Worm (Caenorhabditis elegans) whole organism, L4 larva: ENCODE results near the gene sec-6.

Experiments used
- D1046.2 ChIP-seq: fragments of 200-800 bp; sonication (Bioruptor generic); IDR thresholded peaks from 2 replicates; pipeline ENCODE4 v1.3.6; 2022; ENCODE audit warnings: missing genetic modification characterization, missing compliant biosample characterization
- F10B5.3 ChIP-seq: sonication (generic microtip); optimal IDR thresholded peaks from 2 replicates; lab custom pipeline; 2016; ENCODE audit warnings: mild to moderate bottlenecking, missing genetic modification characterization, missing compliant biosample characterization
- F26F4.8 ChIP-seq: fragments of 200-800 bp; sonication (Bioruptor generic); conservative IDR thresholded peaks from 2 replicates; pipeline ENCODE4 v1.3.6; 2022; ENCODE audit warnings: missing genetic modification characterization, missing compliant biosample characterization
- F37D6.2 ChIP-seq: sonication (generic microtip); optimal IDR thresholded peaks from 2 replicates; lab custom pipeline; 2016; ENCODE audit warnings: mild to moderate bottlenecking, missing genetic modification characterization, missing compliant biosample characterization
- F49E8.2 ChIP-seq: sonication (generic microtip); optimal IDR thresholded peaks from 2 replicates; lab custom pipeline; 2016; ENCODE audit warnings: missing compliant biosample characterization, mild to moderate bottlenecking, missing genetic modification characterization, borderline replicate concordance
- Y105C5A.15 ChIP-seq: fragments of 200-800 bp; sonication (Bioruptor generic); IDR thresholded peaks from 2 replicates; pipeline ENCODE4 v1.3.6; 2022; ENCODE audit warnings: missing genetic modification characterization, missing compliant biosample characterization
- Y48G9A.11 ChIP-seq: fragments of 200-800 bp; sonication (Bioruptor generic); IDR thresholded peaks from 2 replicates; pipeline ENCODE4 v1.3.6; 2022; ENCODE audit warnings: missing genetic modification reagents, missing genetic modification characterization, missing compliant biosample characterization
- ZK337.2 ChIP-seq: fragments of 200-800 bp; sonication (Bioruptor generic); IDR thresholded peaks from 2 replicates; pipeline ENCODE4 v1.3.6; 2022; ENCODE audit warnings: missing genetic modification reagents, missing genetic modification characterization, missing compliant biosample characterization
- aha-1 ChIP-seq: fragments of 150-350 bp; peaks from one replicate; lab custom pipeline; 2014; ENCODE audit warnings: missing biosample characterization, missing genetic modification characterization
- aly-2 ChIP-seq: sonication (generic microtip); optimal IDR thresholded peaks from 2 replicates; lab custom pipeline; 2018; ENCODE audit warnings: missing biosample characterization, missing genetic modification characterization
- ama-1 ChIP-seq: fragments of 150-350 bp; optimal IDR thresholded peaks from 2 replicates; lab custom pipeline; 2014; ENCODE audit warnings: inconsistent platforms, mixed read lengths
- ceh-20 ChIP-seq: fragments of 200-800 bp; sonication (Bioruptor generic); IDR thresholded peaks from 2 replicates; pipeline ENCODE4 v1.3.6; 2022; ENCODE audit warnings: missing genetic modification reagents, missing genetic modification characterization, missing compliant biosample characterization
- ceh-32 ChIP-seq: sonication (generic microtip); optimal IDR thresholded peaks from 2 replicates; lab custom pipeline; 2016; ENCODE audit warnings: mild to moderate bottlenecking, missing genetic modification characterization, missing compliant biosample characterization; ENCODE audit not compliant: poor library complexity
- ces-1 ChIP-seq: fragments of 150-350 bp; sonication (generic microtip); optimal IDR thresholded peaks from 4 replicates; lab custom pipeline; 2014; ENCODE audit warnings: missing biosample characterization, missing genetic modification reagents, missing genetic modification characterization
- ctbp-1 ChIP-seq: fragments of 200-800 bp; sonication (Bioruptor generic); IDR thresholded peaks from 2 replicates; pipeline ENCODE4 v1.3.6; 2022; ENCODE audit warnings: missing genetic modification reagents, missing genetic modification characterization, missing compliant biosample characterization
- dmd-6 ChIP-seq: fragments of 200-800 bp; sonication (Bioruptor generic); IDR thresholded peaks from 2 replicates; pipeline ENCODE4 v1.3.6; 2022; ENCODE audit warnings: missing genetic modification reagents, missing genetic modification characterization, missing compliant biosample characterization
- dmd-8 ChIP-seq: fragments of 200-800 bp; sonication (Bioruptor generic); IDR thresholded peaks from 2 replicates; pipeline ENCODE4 v1.3.6; 2022; ENCODE audit warnings: missing genetic modification characterization, missing compliant biosample characterization
- dve-1 ChIP-seq: sonication (generic microtip); optimal IDR thresholded peaks from 2 replicates; lab custom pipeline; 2017; ENCODE audit warnings: antibody characterized with exemption, mild to moderate bottlenecking, missing genetic modification characterization, missing compliant biosample characterization; ENCODE audit not compliant: insufficient read depth
- fkh-10 ChIP-seq: fragments of 150-350 bp; optimal IDR thresholded peaks from 2 replicates; lab custom pipeline; 2014; ENCODE audit warnings: missing biosample characterization, missing genetic modification reagents, missing genetic modification characterization
- fos-1 ChIP-seq: fragments of 150-350 bp; optimal IDR thresholded peaks from 2 replicates; lab custom pipeline; 2014; ENCODE audit warnings: missing biosample characterization, missing genetic modification characterization
- hlh-30 ChIP-seq: sonication (generic microtip); optimal IDR thresholded peaks from 2 replicates; lab custom pipeline; 2017; ENCODE audit warnings: antibody characterized with exemption, mild to moderate bottlenecking, missing genetic modification characterization, missing compliant biosample characterization; ENCODE audit not compliant: insufficient read depth
- hmg-1.1 ChIP-seq: fragments of 200-800 bp; sonication (Bioruptor generic); IDR thresholded peaks from 2 replicates; pipeline ENCODE4 v1.3.6; 2022; ENCODE audit warnings: missing genetic modification reagents, missing genetic modification characterization, missing compliant biosample characterization
- lin-1 ChIP-seq: fragments of 200-800 bp; sonication (Bioruptor generic); IDR thresholded peaks from 2 replicates; pipeline ENCODE4 v1.3.6; 2022; ENCODE audit warnings: missing genetic modification reagents, missing genetic modification characterization, missing compliant biosample characterization
- lin-13 ChIP-seq: fragments of 150-350 bp; optimal IDR thresholded peaks from 2 replicates; lab custom pipeline; 2014; ENCODE audit warnings: missing biosample characterization, missing genetic modification reagents, missing genetic modification characterization
- lin-15B ChIP-seq: fragments of 150-350 bp; sonication (generic microtip); optimal IDR thresholded peaks from 3 replicates; lab custom pipeline; 2014; ENCODE audit warnings: missing biosample characterization, missing genetic modification characterization
- lir-3 ChIP-seq: sonication (generic microtip); optimal IDR thresholded peaks from 2 replicates; lab custom pipeline; 2016; ENCODE audit warnings: mild to moderate bottlenecking, missing genetic modification characterization, missing compliant biosample characterization
- lsy-2 ChIP-seq, 2 experiments: fragments of 150-350 bp in 1 of 2; sonication (generic microtip) in 1 of 2; optimal IDR thresholded peaks; 2 replicates each; lab custom pipeline; 2014 to 2017; ENCODE audit warnings: missing biosample characterization in 2 of 2, missing genetic modification characterization in 2 of 2
- madf-5 ChIP-seq, 2 experiments: fragments of 200-800 bp; sonication (Bioruptor generic); IDR thresholded peaks; 2 replicates each; pipeline ENCODE4 v1.3.6; 2022; ENCODE audit warnings: missing compliant biosample characterization in 2 of 2, missing genetic modification characterization in 2 of 2
- madf-9 ChIP-seq: fragments of 200-800 bp; sonication (Bioruptor generic); conservative IDR thresholded peaks from 2 replicates; pipeline ENCODE4 v1.3.6; 2022; ENCODE audit warnings: missing genetic modification reagents, missing genetic modification characterization, missing compliant biosample characterization
- mep-1 ChIP-seq: fragments of 150-350 bp; sonication (generic microtip); optimal IDR thresholded peaks from 3 replicates; lab custom pipeline; 2014; ENCODE audit warnings: missing biosample characterization, missing genetic modification characterization
- mes-2 ChIP-seq: sonication (generic microtip); optimal IDR thresholded peaks from 2 replicates; lab custom pipeline; 2016; ENCODE audit warnings: missing genotype, mild to moderate bottlenecking, missing genetic modification characterization, missing compliant biosample characterization; ENCODE audit not compliant: poor library complexity, severe bottlenecking
- nhr-102 ChIP-seq: sonication (generic microtip); optimal IDR thresholded peaks from 2 replicates; lab custom pipeline; 2016; ENCODE audit warnings: mild to moderate bottlenecking, missing genetic modification characterization, moderate library complexity, missing compliant biosample characterization
- nhr-11 ChIP-seq: fragments of 150-350 bp; optimal IDR thresholded peaks from 2 replicates; lab custom pipeline; 2014; ENCODE audit warnings: missing biosample characterization, missing genetic modification characterization
- nhr-111 ChIP-seq: fragments of 200-800 bp; sonication (Bioruptor generic); optimal IDR thresholded peaks from 2 replicates; lab custom pipeline; 2018; ENCODE audit warnings: mild to moderate bottlenecking, missing genetic modification characterization, missing compliant biosample characterization
- nhr-237 ChIP-seq: sonication (generic microtip); optimal IDR thresholded peaks from 2 replicates; lab custom pipeline; 2017; ENCODE audit warnings: missing biosample characterization, missing genetic modification characterization
- nhr-25 ChIP-seq: sonication (generic microtip); optimal IDR thresholded peaks from 2 replicates; lab custom pipeline; 2017; ENCODE audit warnings: missing genetic modification characterization, mild to moderate bottlenecking, missing compliant biosample characterization, antibody characterized with exemption, moderate library complexity, borderline replicate concordance; ENCODE audit not compliant: insufficient read depth
- nhr-28 ChIP-seq: fragments of 150-350 bp; optimal IDR thresholded peaks from 2 replicates; lab custom pipeline; 2014; ENCODE audit warnings: missing biosample characterization, missing genetic modification characterization
- nhr-77 ChIP-seq: fragments of 150-350 bp; optimal IDR thresholded peaks from 2 replicates; lab custom pipeline; 2014; ENCODE audit warnings: missing biosample characterization, missing genetic modification characterization
- pha-4 ChIP-seq, 2 experiments: fragments of 150-350 bp in 1 of 2; fragments of 200-800 bp in 1 of 2; sonication (Bioruptor generic) in 1 of 2; IDR thresholded peaks in 1 of 2; optimal IDR thresholded peaks in 1 of 2; 2 replicates each; pipeline versions ENCODE4 v1.3.6 to Lab custom; 2014 to 2022; ENCODE audit warnings: missing genetic modification characterization in 2 of 2, missing genetic modification reagents in 2 of 2, missing biosample characterization in 1 of 2, missing compliant biosample characterization in 1 of 2
- php-3 ChIP-seq: fragments of 200-800 bp; sonication (Bioruptor generic); IDR thresholded peaks from 2 replicates; pipeline ENCODE4 v1.3.6; 2022; ENCODE audit warnings: missing genetic modification reagents, missing genetic modification characterization, missing compliant biosample characterization
- rbr-2 ChIP-seq: sonication (generic microtip); optimal IDR thresholded peaks from 2 replicates; lab custom pipeline; 2016; ENCODE audit warnings: missing genotype, missing genetic modification characterization, missing compliant biosample characterization
- saeg-2 ChIP-seq: fragments of 200-800 bp; sonication (Bioruptor generic); IDR thresholded peaks from 2 replicates; pipeline ENCODE4 v1.3.6; 2022; ENCODE audit warnings: missing genetic modification reagents, missing genetic modification characterization, missing compliant biosample characterization
- skn-1 ChIP-seq: fragments of 150-350 bp; optimal IDR thresholded peaks from 2 replicates; lab custom pipeline; 2014; ENCODE audit warnings: missing biosample characterization, missing genetic modification characterization
- snpc-1.2 ChIP-seq: fragments of 200-800 bp; sonication (Bioruptor generic); IDR thresholded peaks from 2 replicates; pipeline ENCODE4 v1.3.6; 2022; ENCODE audit warnings: missing genetic modification reagents, missing genetic modification characterization, missing compliant biosample characterization
- spr-3 ChIP-seq: fragments of 200-800 bp; sonication (Bioruptor generic); optimal IDR thresholded peaks from 2 replicates; lab custom pipeline; 2018; ENCODE audit warnings: mild to moderate bottlenecking, missing genetic modification characterization, missing compliant biosample characterization
- unc-130 ChIP-seq: sonication (generic microtip); optimal IDR thresholded peaks from 2 replicates; lab custom pipeline; 2016; ENCODE audit warnings: missing genetic modification reagents, missing genetic modification characterization, missing compliant biosample characterization
- unc-39 ChIP-seq: sonication (generic microtip); optimal IDR thresholded peaks from 2 replicates; lab custom pipeline; 2017; ENCODE audit warnings: missing biosample characterization, missing genetic modification characterization
- zfp-2 ChIP-seq: sonication (generic microtip); optimal IDR thresholded peaks from 2 replicates; lab custom pipeline; 2016; ENCODE audit warnings: mild to moderate bottlenecking, missing genetic modification characterization, missing compliant biosample characterization
- zip-2 ChIP-seq: fragments of 150-350 bp; optimal IDR thresholded peaks from 2 replicates; lab custom pipeline; 2014; ENCODE audit warnings: missing biosample characterization, missing genetic modification characterization
- ztf-11 ChIP-seq: fragments of 150-350 bp; optimal IDR thresholded peaks from 2 replicates; lab custom pipeline; 2014; ENCODE audit warnings: missing biosample characterization, missing genetic modification characterization

Gene sec-6

DNA sequence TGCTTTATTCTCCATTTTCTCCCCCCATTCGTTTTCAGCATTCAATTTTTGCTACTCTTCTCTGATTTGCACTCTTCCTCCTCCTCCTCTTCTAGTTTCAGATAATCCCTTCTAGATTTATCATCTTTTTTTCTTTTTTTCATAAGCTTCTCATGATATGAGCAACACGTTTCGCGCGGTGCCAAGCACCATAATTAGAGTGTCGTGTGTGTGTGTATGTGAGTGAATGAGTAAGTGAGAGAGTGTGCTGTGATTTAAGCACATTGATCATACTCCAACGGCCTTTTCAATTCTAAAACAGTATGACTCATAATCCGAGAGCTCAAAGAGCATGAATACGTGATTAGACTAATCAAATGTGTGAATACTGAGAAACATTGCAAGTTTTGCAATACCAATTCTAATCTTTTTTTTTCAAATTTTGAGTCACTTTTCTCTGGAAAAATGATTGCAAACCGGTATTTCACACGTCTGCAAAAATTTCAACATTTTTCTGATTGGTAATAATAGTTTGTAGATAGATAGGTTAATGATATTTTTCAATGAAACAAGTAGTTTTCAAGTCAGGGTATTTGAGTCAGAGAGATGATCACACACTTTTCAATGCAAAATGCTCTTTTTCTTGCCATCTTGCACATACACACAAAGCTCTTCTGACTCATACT is 23.9 kb upstream of the sec-6 start (continued):
- TF ChIP-seq F49E8.2 = no peak
- TF ChIP-seq ZK337.2 = no peak
- no peak for TF ChIP-seq nhr-11
- peak; percentile 41 for TF ChIP-seq dve-1
- no peak for TF ChIP-seq nhr-111 (GFP tag; lab: Kevin White, UChicago)
- TF ChIP-seq F26F4.8 (GFP tag; lab: Robert Waterston, UW) = no peak
- no peak for TF ChIP-seq lin-1 (GFP tag; lab: Robert Waterston, UW)
- no peak for TF ChIP-seq saeg-2
- TF ChIP-seq snpc-1.2 (GFP tag; lab: Robert Waterston, UW) = no peak
- no peak for TF ChIP-seq nhr-77 (tag; lab: Kevin White, UChicago)
- TF ChIP-seq D1046.2 (GFP tag; lab: Robert Waterston, UW) = no peak
- TF ChIP-seq ceh-32 (tag; lab: Kevin White, UChicago) = no peak
- TF ChIP-seq pha-4 (GFP tag; IDR thresholded peaks at IDR 0.05; lab: Robert Waterston, UW) = no peak
- no peak for TF ChIP-seq pha-4 (tag; optimal IDR thresholded peaks at IDR 0.05; lab: Kevin White, UChicago)
- TF ChIP-seq ces-1 (GFP tag; lab: Kevin White, UChicago) = no peak
- no peak for TF ChIP-seq ama-1
- no peak for TF ChIP-seq ctbp-1 (GFP tag; lab: Robert Waterston, UW)

DNA sequence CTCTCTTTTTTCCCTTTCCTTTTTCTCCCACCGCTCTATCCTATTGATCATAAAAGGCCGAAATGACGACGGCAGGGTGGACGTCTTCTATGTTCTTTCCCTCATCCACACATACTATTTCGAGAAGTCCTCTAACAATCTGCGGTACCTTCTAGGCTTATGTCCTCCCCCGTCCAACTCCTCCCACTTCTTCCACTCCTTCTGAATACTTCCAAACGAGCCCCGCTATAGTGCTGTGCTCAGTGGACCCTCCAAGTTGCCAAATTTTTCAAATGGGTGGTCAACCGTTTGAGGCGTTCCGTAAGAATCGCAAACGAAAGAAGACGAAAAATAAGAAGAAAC is 23.3 kb upstream of the sec-6 start:
- TF ChIP-seq nhr-102 (tag; lab: Kevin White, UChicago) = no peak
- no peak for TF ChIP-seq nhr-28 (tag; lab: Kevin White, UChicago)
- TF ChIP-seq unc-130 (GFP tag; lab: Kevin White, UChicago) = no peak
- no peak for TF ChIP-seq madf-5 (GFP tag; IDR thresholded peaks at IDR 0.05; lab: Robert Waterston, UW)
- TF ChIP-seq zfp-2 (tag; lab: Kevin White, UChicago) = no peak
- peak; percentile 60 for TF ChIP-seq rbr-2 (tag; lab: Kevin White, UChicago)
- TF ChIP-seq lir-3 (tag; lab: Kevin White, UChicago) = no peak
- peak; percentile 99 for TF ChIP-seq aha-1 (tag; lab: Kevin White, UChicago)
- TF ChIP-seq madf-9 (GFP tag; lab: Robert Waterston, UW) = no peak
- no peak for TF ChIP-seq nhr-237
- peak; percentile 56; the same call in 1 of the 2 replicates for TF ChIP-seq hmg-1.1
- no peak for TF ChIP-seq fos-1 (tag; lab: Kevin White, UChicago)
- peak; percentile 74 for TF ChIP-seq fkh-10 (GFP tag; lab: Kevin White, UChicago)
- TF ChIP-seq ama-1 = peak; percentile 81
- TF ChIP-seq ceh-20 (GFP tag; lab: Robert Waterston, UW) = peak; percentile 20; the same call in 1 of the 2 replicates
- no peak for TF ChIP-seq zip-2 (tag; lab: Kevin White, UChicago)
- no peak for TF ChIP-seq Y48G9A.11 (GFP tag; lab: Robert Waterston, UW)
- TF ChIP-seq dmd-8 (GFP tag; lab: Robert Waterston, UW) = no peak
- TF ChIP-seq spr-3 = no peak
- TF ChIP-seq aly-2 (tag; lab: Kevin White, UChicago) = no peak
- TF ChIP-seq dmd-6 (GFP tag; lab: Robert Waterston, UW) = peak; percentile 20; the same call in 1 of the 2 replicates
- peak; percentile 69 for TF ChIP-seq mep-1 (tag; lab: Kevin White, UChicago)
- TF ChIP-seq F37D6.2 (tag; lab: Kevin White, UChicago) = peak; percentile 23
- no peak for TF ChIP-seq unc-39 (tag; lab: Kevin White, UChicago)
- TF ChIP-seq ztf-11 (tag; lab: Kevin White, UChicago) = no peak
- peak; percentile 28 for TF ChIP-seq hlh-30 (tag; lab: Kevin White, UChicago)
- TF ChIP-seq pha-4 (GFP tag; IDR thresholded peaks at IDR 0.05; lab: Robert Waterston, UW) = no peak
- no peak for TF ChIP-seq pha-4 (tag; optimal IDR thresholded peaks at IDR 0.05; lab: Kevin White, UChicago)
- no peak for TF ChIP-seq php-3 (GFP tag; lab: Robert Waterston, UW)
- TF ChIP-seq lin-13 (GFP tag; lab: Kevin White, UChicago) = no peak
- TF ChIP-seq nhr-25 (tag; lab: Kevin White, UChicago) = no peak
- TF ChIP-seq lin-15B (tag; lab: Kevin White, UChicago) = no peak
- no peak for TF ChIP-seq F10B5.3 (tag; lab: Kevin White, UChicago)
- TF ChIP-seq lsy-2 (tag; optimal IDR thresholded peaks at IDR 0.05; lab: Kevin White, UChicago) = peak in 1 of 2 experiments; percentile 63
- TF ChIP-seq mes-2 = peak; percentile 27
- no peak for TF ChIP-seq skn-1 (tag; lab: Kevin White, UChicago)
- TF ChIP-seq Y105C5A.15 = peak; percentile 45; the same call in 1 of the 2 replicates
